Worm (Caenorhabditis elegans): ENCODE measurements around the gene thn-6.

The thn-6 gene

DNA sequence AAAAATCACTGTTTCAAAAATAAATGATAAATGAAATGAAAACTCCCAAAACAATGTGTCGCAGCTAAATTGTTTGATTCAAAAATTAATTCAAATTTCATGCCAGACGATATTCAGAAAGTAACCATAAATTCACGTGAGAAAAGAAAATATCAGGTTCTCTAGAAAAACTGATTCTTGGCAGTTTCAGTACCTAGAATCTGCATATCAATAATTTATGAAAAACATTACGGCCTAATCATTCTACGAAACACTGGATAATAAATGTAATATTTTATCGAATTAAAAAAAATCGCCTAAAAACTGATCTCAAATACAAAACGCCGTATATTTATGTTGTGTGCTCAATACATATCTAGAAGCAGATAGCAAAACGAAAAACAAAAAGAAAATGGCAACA, 27.9 kb upstream of the thn-6 start:
- TF ChIP-seq fkh-10 (GFP tag; optimal IDR thresholded peaks at IDR 0.05) (no peak), elt-4 (tag; optimal IDR thresholded peaks at IDR 0.05) (no peak), che-1 (tag; optimal IDR thresholded peaks at IDR 0.05) (no peak), dve-1 (tag; optimal IDR thresholded peaks at IDR 0.05) (no peak), zip-5 (tag; optimal IDR thresholded peaks at IDR 0.05) (no peak), pha-4 (tag; optimal IDR thresholded peaks at IDR 0.05) (no peak), gmeb-2 (tag; optimal IDR thresholded peaks at IDR 0.05) (no peak), ets-4 (tag; optimal IDR thresholded peaks at IDR 0.05) (no peak), pha-2 (tag; optimal IDR thresholded peaks at IDR 0.05) (no peak), K09A11.1 (tag; optimal IDR thresholded peaks at IDR 0.05; ENCODE audit: insufficient read depth) (no peak), mec-3 (tag; optimal IDR thresholded peaks at IDR 0.05; ENCODE audit: borderline replicate concordance) (no peak), ceh-19 (GFP tag; optimal IDR thresholded peaks at IDR 0.05) (no peak), elt-2 (tag; optimal IDR thresholded peaks at IDR 0.05) (no peak), unc-55 (GFP tag; optimal IDR thresholded peaks at IDR 0.05) (no peak), ttx-3 (tag; optimal IDR thresholded peaks at IDR 0.05) (no peak)

DNA sequence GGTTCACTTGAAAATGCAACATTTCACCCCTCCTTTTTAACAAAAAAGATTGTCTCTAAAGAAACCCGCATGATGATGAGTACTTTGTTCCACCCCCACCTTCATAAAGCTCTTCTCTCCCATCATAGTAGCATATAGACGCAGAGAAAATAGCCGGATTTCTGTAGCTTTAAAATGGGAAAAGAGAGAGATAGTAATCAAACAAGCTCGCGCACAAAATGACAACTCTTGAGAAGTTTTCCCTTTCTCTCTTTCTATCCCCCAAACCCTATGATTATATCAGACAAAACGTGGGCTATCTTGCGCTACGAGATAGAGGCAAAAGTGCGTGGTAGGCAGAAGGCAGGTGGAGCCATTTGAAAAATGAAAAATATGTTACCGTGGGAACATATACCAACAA, 26.1 kb upstream of the thn-6 start:
- no peak for TF ChIP-seq C08G9.2 (tag; optimal IDR thresholded peaks at IDR 0.05)
- no peak for TF ChIP-seq ceh-6 (GFP tag; optimal IDR thresholded peaks at IDR 0.05)
- TF ChIP-seq zip-5 (tag; optimal IDR thresholded peaks at IDR 0.05), result no peak
- no peak for TF ChIP-seq elt-2 (tag; optimal IDR thresholded peaks at IDR 0.05)
- no peak for TF ChIP-seq tbx-2 (tag; optimal IDR thresholded peaks at IDR 0.05)
- TF ChIP-seq ceh-14 (tag; optimal IDR thresholded peaks at IDR 0.05), result no peak
- TF ChIP-seq gmeb-2 (tag; optimal IDR thresholded peaks at IDR 0.05), result no peak
- no peak for TF ChIP-seq ceh-45 (GFP tag; IDR thresholded peaks at IDR 0.05)
- TF ChIP-seq pax-1 (tag; optimal IDR thresholded peaks at IDR 0.05), result no peak
- no peak for TF ChIP-seq sox-4 (tag; optimal IDR thresholded peaks at IDR 0.05)
- no peak for TF ChIP-seq ttx-3 (tag; optimal IDR thresholded peaks at IDR 0.05)
- no peak for TF ChIP-seq pha-2 (tag; optimal IDR thresholded peaks at IDR 0.05)

DNA sequence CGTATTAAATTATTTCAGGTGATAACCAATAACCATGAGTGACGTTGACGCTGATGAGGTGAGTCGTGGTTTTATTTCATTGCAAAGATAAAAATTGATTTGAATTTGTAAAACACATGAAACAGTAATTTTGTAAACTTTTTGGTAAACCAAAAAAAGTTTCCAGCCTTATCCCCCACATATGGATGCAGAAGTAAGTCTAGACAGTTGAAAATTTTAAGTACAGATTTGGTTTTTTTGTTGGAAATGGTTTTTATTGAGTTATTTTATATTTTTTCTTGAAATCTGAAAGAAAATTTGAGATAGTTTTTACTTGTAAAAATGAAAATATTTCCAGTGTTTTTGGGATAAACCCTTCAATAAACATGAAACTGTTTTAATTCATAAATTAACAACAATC, 24.1 kb upstream of the thn-6 start, which contains the start of gene tni-4:
Gene tni-4, plus strand, starts transcription at position 19 of the 400 bp plus-strand sequence.
- TF ChIP-seq che-1 (tag; optimal IDR thresholded peaks at IDR 0.05) (no peak), ceh-45 (GFP tag; IDR thresholded peaks at IDR 0.05) (no peak), fax-1 (tag; optimal IDR thresholded peaks at IDR 0.05) (no peak), unc-42 (tag; optimal IDR thresholded peaks at IDR 0.05) (no peak), zip-5 (tag; optimal IDR thresholded peaks at IDR 0.05) (no peak), elt-4 (tag; optimal IDR thresholded peaks at IDR 0.05) (no peak), rnt-1 (tag; optimal IDR thresholded peaks at IDR 0.05) (no peak), ceh-22 (tag; optimal IDR thresholded peaks at IDR 0.05) (no peak), nfya-1 (tag; optimal IDR thresholded peaks at IDR 0.05) (no peak), ceh-30 (tag; optimal IDR thresholded peaks at IDR 0.05) (no peak), ahr-1 (tag; optimal IDR thresholded peaks at IDR 0.05) (no peak), pros-1 (tag; optimal IDR thresholded peaks at IDR 0.05) (no peak), lin-11 (tag; optimal IDR thresholded peaks at IDR 0.05) (no peak), ama-1 (optimal IDR thresholded peaks at IDR 0.05) (no peak), ceh-9 (tag; optimal IDR thresholded peaks at IDR 0.05) (no peak), gmeb-2 (tag; optimal IDR thresholded peaks at IDR 0.05) (no peak), unc-86 (tag; optimal IDR thresholded peaks at IDR 0.05) (no peak)

DNA sequence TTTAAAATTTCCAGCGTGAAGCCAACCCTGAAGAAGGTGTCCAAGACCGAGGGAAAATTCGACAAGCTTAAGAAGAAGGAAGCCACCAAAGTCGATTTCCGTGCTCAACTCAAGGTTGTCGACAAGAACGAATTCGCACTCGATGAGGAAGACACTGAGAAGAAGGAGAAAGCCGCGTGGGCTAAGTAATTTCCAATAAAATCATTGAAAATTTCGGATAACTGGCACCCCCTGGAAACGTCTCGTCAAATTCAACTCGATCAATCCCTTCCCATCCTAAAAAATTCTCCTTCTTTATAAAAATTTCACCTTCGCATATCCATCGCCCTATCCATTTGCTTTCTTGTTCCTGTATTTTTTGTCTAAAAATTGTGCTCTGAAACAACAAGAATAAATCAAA, 22.0 kb upstream of the thn-6 start:
- TF ChIP-seq hlh-15 (tag; optimal IDR thresholded peaks at IDR 0.05), result no peak
- TF ChIP-seq pha-2 (tag; optimal IDR thresholded peaks at IDR 0.05), result no peak
- no peak for TF ChIP-seq ceh-2 (tag; optimal IDR thresholded peaks at IDR 0.05)
- no peak for TF ChIP-seq unc-86 (tag; optimal IDR thresholded peaks at IDR 0.05)
- no peak for TF ChIP-seq eyg-1 (tag; optimal IDR thresholded peaks at IDR 0.05)
- TF ChIP-seq ceh-6 (GFP tag; optimal IDR thresholded peaks at IDR 0.05), result no peak
